Fruit fly (Drosophila melanogaster): ENCODE measurements around the gene CG12075.

Gene CG12075

dm6 chrX:8896080-8896479 lies 58.0 kb downstream of the CG12075 start (continued):
- TF ChIP-seq Hr83 (GFP tag; optimal IDR thresholded peaks at IDR 0.05; ENCODE audit: poor library complexity, severe bottlenecking) (no peak), OdsH (GFP tag; optimal IDR thresholded peaks at IDR 0.05) (peak; percentile 93), tai (GFP tag; optimal IDR thresholded peaks at IDR 0.05) (peak; percentile 28)

- TF ChIP-seq Jra (GFP tag; optimal IDR thresholded peaks at IDR 0.05): peak; percentile 16
- TF ChIP-seq CG9705 (GFP tag; optimal IDR thresholded peaks at IDR 0.05): no peak
- peak; percentile 47 for TF ChIP-seq HLH106 (tag; optimal IDR thresholded peaks at IDR 0.05)
- TF ChIP-seq woc (GFP tag; optimal IDR thresholded peaks at IDR 0.05): no peak
- peak; percentile 8 for TF ChIP-seq rgr (GFP tag; optimal IDR thresholded peaks at IDR 0.05)
- TF ChIP-seq pan (optimal IDR thresholded peaks at IDR 0.05): no peak
- TF ChIP-seq lola (GFP tag; optimal IDR thresholded peaks at IDR 0.05): no peak
- TF ChIP-seq sv (GFP tag; optimal IDR thresholded peaks at IDR 0.05): no peak
- no peak for TF ChIP-seq usp (GFP tag; optimal IDR thresholded peaks at IDR 0.05)
- no peak for TF ChIP-seq dsf (GFP tag; optimal IDR thresholded peaks at IDR 0.05; ENCODE audit: borderline replicate concordance)
- no peak for TF ChIP-seq Rel (GFP tag; optimal IDR thresholded peaks at IDR 0.05)
- no peak for TF ChIP-seq Rel (tag; optimal IDR thresholded peaks at IDR 0.05)
- TF ChIP-seq OdsH (GFP tag; optimal IDR thresholded peaks at IDR 0.05): no peak
- TF ChIP-seq ey (GFP tag; optimal IDR thresholded peaks at IDR 0.05): no peak
- peak; percentile 7 for TF ChIP-seq fru (GFP tag; optimal IDR thresholded peaks at IDR 0.05)
- TF ChIP-seq N (GFP tag; optimal IDR thresholded peaks at IDR 0.05): no peak
These were observed 59.0 kb downstream of the CG12075 start for dm6 chrX:8896845-8897775.

- peak; percentile 40 for TF ChIP-seq sv (GFP tag; optimal IDR thresholded peaks at IDR 0.05)
- peak; percentile 50 for TF ChIP-seq HLH106 (tag; optimal IDR thresholded peaks at IDR 0.05)
- TF ChIP-seq CG9705 (GFP tag; optimal IDR thresholded peaks at IDR 0.05): no peak
- TF ChIP-seq sage (GFP tag; optimal IDR thresholded peaks at IDR 0.05): no peak
- TF ChIP-seq Jra (GFP tag; optimal IDR thresholded peaks at IDR 0.05): no peak
- TF ChIP-seq rgr (GFP tag; optimal IDR thresholded peaks at IDR 0.05): peak; percentile 68
- no peak for TF ChIP-seq Mio (GFP tag; optimal IDR thresholded peaks at IDR 0.05)
- TF ChIP-seq foxo (GFP tag; optimal IDR thresholded peaks at IDR 0.05): peak; percentile 41 to 77
- no peak for TF ChIP-seq OdsH (GFP tag; optimal IDR thresholded peaks at IDR 0.05)
- TF ChIP-seq tai (GFP tag; optimal IDR thresholded peaks at IDR 0.05): peak; percentile 42
- peak; percentile 65 for TF ChIP-seq h (GFP tag; optimal IDR thresholded peaks at IDR 0.05)
- no peak for TF ChIP-seq brk (GFP tag; optimal IDR thresholded peaks at IDR 0.05)
- TF ChIP-seq lola (GFP tag; optimal IDR thresholded peaks at IDR 0.05): no peak
- TF ChIP-seq pan (optimal IDR thresholded peaks at IDR 0.05): no peak
- peak; percentile 51 for TF ChIP-seq ey (GFP tag; optimal IDR thresholded peaks at IDR 0.05)
- TF ChIP-seq jim (GFP tag; optimal IDR thresholded peaks at IDR 0.05): peak; percentile 72
- no peak for TF ChIP-seq Vsx2 (GFP tag; optimal IDR thresholded peaks at IDR 0.05; ENCODE audit: partially characterized antibody)
- no peak for TF ChIP-seq usp (GFP tag; optimal IDR thresholded peaks at IDR 0.05)
- TF ChIP-seq Hr83 (GFP tag; optimal IDR thresholded peaks at IDR 0.05; ENCODE audit: poor library complexity, severe bottlenecking): peak; percentile 90
- TF ChIP-seq Myc (optimal IDR thresholded peaks at IDR 0.05): no peak
- peak; percentile 31 for TF ChIP-seq Sp1 (GFP tag; optimal IDR thresholded peaks at IDR 0.05)
- no peak for TF ChIP-seq CG32264 (GFP tag; optimal IDR thresholded peaks at IDR 0.05)
- TF ChIP-seq Dfd (GFP tag; optimal IDR thresholded peaks at IDR 0.05): peak; percentile 66
- no peak for TF ChIP-seq Hr78 (GFP tag; optimal IDR thresholded peaks at IDR 0.05)
- TF ChIP-seq dl (GFP tag; optimal IDR thresholded peaks at IDR 0.05; ENCODE audit: insufficient read depth in 1 of 2, partially characterized antibody in 2 of 2): no peak
- peak; percentile 76 for TF ChIP-seq Hnf4 (GFP tag; optimal IDR thresholded peaks at IDR 0.05)
- TF ChIP-seq dsf (GFP tag; optimal IDR thresholded peaks at IDR 0.05; ENCODE audit: borderline replicate concordance): peak; percentile 0
- TF ChIP-seq N (GFP tag; optimal IDR thresholded peaks at IDR 0.05): no peak
- no peak for TF ChIP-seq CrebA (GFP tag; optimal IDR thresholded peaks at IDR 0.05; ENCODE audit: borderline replicate concordance)
- TF ChIP-seq Abd-B (GFP tag; optimal IDR thresholded peaks at IDR 0.05): no peak
- TF ChIP-seq GATAd (GFP tag; optimal IDR thresholded peaks at IDR 0.05): peak; percentile 69
- peak; percentile 15 for TF ChIP-seq Rel (GFP tag; optimal IDR thresholded peaks at IDR 0.05)
- peak; percentile 40 for TF ChIP-seq Rel (tag; optimal IDR thresholded peaks at IDR 0.05)
- TF ChIP-seq Dif (GFP tag; optimal IDR thresholded peaks at IDR 0.05; ENCODE audit: partially characterized antibody): no peak
- TF ChIP-seq br (GFP tag; optimal IDR thresholded peaks at IDR 0.05): peak; percentile 32
- peak; percentile 87 for TF ChIP-seq psq (GFP tag; optimal IDR thresholded peaks at IDR 0.05)
- TF ChIP-seq dmrt93B (GFP tag; optimal IDR thresholded peaks at IDR 0.05): no peak
- peak; percentile 48 for TF ChIP-seq fru (GFP tag; optimal IDR thresholded peaks at IDR 0.05)
- no peak for TF ChIP-seq woc (GFP tag; optimal IDR thresholded peaks at IDR 0.05)
These were observed 59.8 kb downstream of the CG12075 start, which contains the start of gene Moe for dm6 chrX:8897859-8898427. Gene Moe (minus strand): TSS chrX:8898332.
